Fruit fly (Drosophila melanogaster): Measurements from ENCODE around the gene CG5662.

- TF ChIP-seq tj (GFP tag; optimal IDR thresholded peaks at IDR 0.05) (no peak), cic (GFP tag; optimal IDR thresholded peaks at IDR 0.05) (no peak), ovo (GFP tag; optimal IDR thresholded peaks at IDR 0.05) (no peak), Hr96 (GFP tag; optimal IDR thresholded peaks at IDR 0.05) (no peak), kay (GFP tag; ENCODE audit: borderline replicate concordance) (no peak), cnc (optimal IDR thresholded peaks at IDR 0.05) (no peak), CG14711 (tag; optimal IDR thresholded peaks at IDR 0.05) (no peak), CG5204 (GFP tag; optimal IDR thresholded peaks at IDR 0.05) (no peak), CG11617 (GFP tag; optimal IDR thresholded peaks at IDR 0.05) (no peak), Mnt (GFP tag; optimal IDR thresholded peaks at IDR 0.05) (no peak), bab1 (GFP tag; optimal IDR thresholded peaks at IDR 0.05) (no peak), Crg-1 (GFP tag; optimal IDR thresholded peaks at IDR 0.05) (no peak), CG33017 (tag; optimal IDR thresholded peaks at IDR 0.05) (no peak), Clk (GFP tag; optimal IDR thresholded peaks at IDR 0.05) (no peak)
Observed at dm6 chrX:15216048-15216447, 5.9 kb downstream of the CG5662 start.
